Fruit fly (Drosophila melanogaster) S2 (cell line): ENCODE data around the gene Ir8a.

Experiments used
- CG8478 ChIP-seq: fragments of >200 bp; optimal IDR thresholded peaks from 2 replicates; lab custom pipeline; 2018
- CTCF ChIP-seq, 2 experiments: fragments of >200 bp; optimal IDR thresholded peaks; 2 replicates each; lab custom pipeline; 2018

dm6 chrX:9250161-9250831 lies 13.9 kb upstream of the Ir8a start, which contains the start of gene CG17754:
- TF ChIP-seq CG8478 (lab: Kevin White, UChicago) (no peak), CTCF (optimal IDR thresholded peaks at IDR 0.05; lab: Kevin White, UChicago) (no peak)
